Worm (Caenorhabditis elegans): Measurements from ENCODE around the gene F40H3.1.
A peak's percentile ranks its signal among the peaks of the same experiment; 100 is the strongest.

Gene F40H3.1

ce11 chrII:6192484-6192883 is 12.9 kb downstream of the F40H3.1 start, which contains the start of gene cpb-2:
TSS of gene cpb-2 (plus strand) at chrII:6192784.
- TF ChIP-seq C38D4.7 (GFP tag; optimal IDR thresholded peaks at IDR 0.05), result no peak
- no peak for TF ChIP-seq gmeb-2 (tag; optimal IDR thresholded peaks at IDR 0.05)
- TF ChIP-seq C08G9.2 (tag; optimal IDR thresholded peaks at IDR 0.05), result no peak
- TF ChIP-seq unc-55 (GFP tag; optimal IDR thresholded peaks at IDR 0.05), result no peak
- TF ChIP-seq ama-1 (optimal IDR thresholded peaks at IDR 0.05), result no peak
- no peak for TF ChIP-seq ceh-22 (tag; optimal IDR thresholded peaks at IDR 0.05)
- no peak for TF ChIP-seq nhr-11 (tag; optimal IDR thresholded peaks at IDR 0.05)
- no peak for TF ChIP-seq mec-3 (tag; optimal IDR thresholded peaks at IDR 0.05; ENCODE audit: borderline replicate concordance)
- TF ChIP-seq Y22D7AL.16 (tag; optimal IDR thresholded peaks at IDR 0.05), result no peak
- no peak for TF ChIP-seq fax-1 (tag; optimal IDR thresholded peaks at IDR 0.05)
- no peak for TF ChIP-seq tbx-7 (tag; optimal IDR thresholded peaks at IDR 0.05)
- TF ChIP-seq hlh-15 (tag; optimal IDR thresholded peaks at IDR 0.05), result no peak
- TF ChIP-seq K02D7.2 (tag; optimal IDR thresholded peaks at IDR 0.05), result no peak
- no peak for TF ChIP-seq che-1 (tag; optimal IDR thresholded peaks at IDR 0.05)
- no peak for TF ChIP-seq eyg-1 (tag; optimal IDR thresholded peaks at IDR 0.05)

- TF ChIP-seq ceh-24 (tag; optimal IDR thresholded peaks at IDR 0.05), result no peak
- peak; percentile 37 for TF ChIP-seq hlh-30 (tag; optimal IDR thresholded peaks at IDR 0.05; ENCODE audit: insufficient read depth)
- TF ChIP-seq unc-42 (tag; optimal IDR thresholded peaks at IDR 0.05), result peak; percentile 86
- TF ChIP-seq ahr-1 (tag; optimal IDR thresholded peaks at IDR 0.05), result no peak
- TF ChIP-seq ceh-22 (tag; optimal IDR thresholded peaks at IDR 0.05), result no peak
- TF ChIP-seq ceh-31 (tag; optimal IDR thresholded peaks at IDR 0.05), result peak; percentile 39
- TF ChIP-seq tbx-2 (tag; optimal IDR thresholded peaks at IDR 0.05), result peak; percentile 10
- peak; percentile 3 for TF ChIP-seq dve-1 (tag; optimal IDR thresholded peaks at IDR 0.05)
- no peak for TF ChIP-seq pat-9 (tag; optimal IDR thresholded peaks at IDR 0.05)
- TF ChIP-seq ceh-48 (tag; optimal IDR thresholded peaks at IDR 0.05), result peak; percentile 78
These were observed 17.2 kb downstream of the F40H3.1 start, which contains the start of the genes rbmx-2 and C30B5.2 for ce11 chrII:6196875-6197274. TSS of gene rbmx-2 (minus strand) at chrII:6196948. TSS of gene C30B5.2 (plus strand) at chrII:6197180.

- no peak for TF ChIP-seq sox-2 (GFP tag; IDR thresholded peaks at IDR 0.05)
- no peak for TF ChIP-seq mec-3 (tag; optimal IDR thresholded peaks at IDR 0.05; ENCODE audit: borderline replicate concordance)
- TF ChIP-seq ceh-9 (tag; optimal IDR thresholded peaks at IDR 0.05), result no peak
- no peak for TF ChIP-seq tbx-2 (tag; optimal IDR thresholded peaks at IDR 0.05)
- TF ChIP-seq ets-4 (tag; optimal IDR thresholded peaks at IDR 0.05), result no peak
- no peak for TF ChIP-seq gmeb-2 (tag; optimal IDR thresholded peaks at IDR 0.05)
- TF ChIP-seq K09A11.1 (tag; optimal IDR thresholded peaks at IDR 0.05; ENCODE audit: insufficient read depth), result no peak
- no peak for TF ChIP-seq ceh-31 (tag; optimal IDR thresholded peaks at IDR 0.05)
- no peak for TF ChIP-seq pag-3 (tag; optimal IDR thresholded peaks at IDR 0.05; ENCODE audit: borderline replicate concordance)
- TF ChIP-seq pros-1 (tag; optimal IDR thresholded peaks at IDR 0.05), result no peak
- TF ChIP-seq syd-9 (tag; optimal IDR thresholded peaks at IDR 0.05), result no peak
These were observed 18.8 kb downstream of the F40H3.1 start, which contains the start of gene szy-4 for ce11 chrII:6198468-6198867. TSS of gene szy-4 (plus strand) at chrII:6198696.

ce11 chrII:6199010-6199409 is 19.4 kb downstream of the F40H3.1 start:
- no peak for TF ChIP-seq lin-11 (tag; optimal IDR thresholded peaks at IDR 0.05)
- TF ChIP-seq fkh-10 (GFP tag; optimal IDR thresholded peaks at IDR 0.05), result no peak
- no peak for TF ChIP-seq hlh-8 (tag; optimal IDR thresholded peaks at IDR 0.05)
- no peak for TF ChIP-seq tbx-2 (tag; optimal IDR thresholded peaks at IDR 0.05)
- TF ChIP-seq Y22D7AL.16 (tag; optimal IDR thresholded peaks at IDR 0.05), result no peak
- no peak for TF ChIP-seq C08G9.2 (tag; optimal IDR thresholded peaks at IDR 0.05)
- no peak for TF ChIP-seq unc-86 (tag; optimal IDR thresholded peaks at IDR 0.05)
- no peak for TF ChIP-seq hlh-15 (tag; optimal IDR thresholded peaks at IDR 0.05)
- no peak for TF ChIP-seq elt-4 (tag; optimal IDR thresholded peaks at IDR 0.05)

All from whole organism, late embryonic.